Fruit fly (Drosophila melanogaster) whole organism, adult: ENCODE measurements around the gene djl.

Source experiments
- CG11617 ChIP-seq: fragments of 200-800 bp; sonication (Bioruptor generic); optimal IDR thresholded peaks from 2 replicates; lab custom pipeline; 2017; ENCODE audit warnings: mild to moderate bottlenecking, missing biosample characterization, missing genetic modification reagents, missing genetic modification characterization
- CG12768 ChIP-seq: fragments of 200-800 bp; sonication (Bioruptor generic); optimal IDR thresholded peaks from 2 replicates; lab custom pipeline; 2017; ENCODE audit warnings: missing biosample characterization, missing genetic modification characterization, mild to moderate bottlenecking, moderate library complexity, missing genetic modification reagents
- CG14711 ChIP-seq: fragments of 200-800 bp; sonication (Bioruptor generic); optimal IDR thresholded peaks from 2 replicates; lab custom pipeline; 2018; ENCODE audit warnings: missing biosample characterization, mild to moderate bottlenecking, missing genetic modification characterization, moderate library complexity
- CG1620 ChIP-seq: fragments of 200-800 bp; sonication (Bioruptor generic); optimal IDR thresholded peaks from 2 replicates; lab custom pipeline; 2016; ENCODE audit warnings: missing biosample characterization, missing genetic modification characterization
- CG33017 ChIP-seq: fragments of 200-800 bp; sonication (Bioruptor generic); optimal IDR thresholded peaks from 2 replicates; lab custom pipeline; 2018; ENCODE audit warnings: missing biosample characterization, mild to moderate bottlenecking, missing genetic modification characterization, moderate library complexity
- CG5204 ChIP-seq: fragments of 200-800 bp; sonication (Bioruptor generic); optimal IDR thresholded peaks from 2 replicates; lab custom pipeline; 2016; ENCODE audit warnings: missing biosample characterization, missing genetic modification characterization
- CG7045 ChIP-seq: fragments of 200-800 bp; sonication (Bioruptor generic); optimal IDR thresholded peaks from 2 replicates; lab custom pipeline; 2017; ENCODE audit warnings: missing biosample characterization, mild to moderate bottlenecking, missing genetic modification characterization
- CG7101 ChIP-seq: fragments of 200-800 bp; sonication (Bioruptor generic); optimal IDR thresholded peaks from 2 replicates; lab custom pipeline; 2018; ENCODE audit warnings: missing biosample characterization, mild to moderate bottlenecking, missing genetic modification characterization, moderate library complexity
- Clk ChIP-seq: fragments of 200-800 bp; sonication (Bioruptor generic); optimal IDR thresholded peaks from 2 replicates; lab custom pipeline; 2017; ENCODE audit warnings: missing biosample characterization, missing genetic modification characterization
- Crg-1 ChIP-seq: fragments of 200-800 bp; sonication (Bioruptor generic); optimal IDR thresholded peaks from 2 replicates; lab custom pipeline; 2016; ENCODE audit warnings: missing biosample characterization, missing genetic modification characterization
- Hr96 ChIP-seq: fragments of 200-800 bp; sonication (Bioruptor generic); optimal IDR thresholded peaks from 2 replicates; lab custom pipeline; 2016; ENCODE audit warnings: missing biosample characterization, missing genetic modification characterization
- Mnt ChIP-seq: fragments of 200-800 bp; sonication (Bioruptor generic); optimal IDR thresholded peaks from 2 replicates; lab custom pipeline; 2016; ENCODE audit warnings: missing biosample characterization, mild to moderate bottlenecking, missing genetic modification characterization
- bab1 ChIP-seq: fragments of 200-800 bp; sonication (Bioruptor generic); optimal IDR thresholded peaks from 3 replicates; lab custom pipeline; 2019; ENCODE audit warnings: missing biosample characterization, mild to moderate bottlenecking, missing genetic modification characterization, moderate library complexity
- cic ChIP-seq: fragments of 200-800 bp; sonication (Bioruptor generic); optimal IDR thresholded peaks from 2 replicates; lab custom pipeline; 2017; ENCODE audit warnings: missing biosample characterization, mild to moderate bottlenecking, missing genetic modification characterization, moderate library complexity
- cnc ChIP-seq, 2 experiments: fragments of >200 bp; optimal IDR thresholded peaks; 2 replicates each; lab custom pipeline; 2017
- kay ChIP-seq: fragments of 200-800 bp; sonication (Bioruptor generic); peaks from one replicate; lab custom pipeline; 2016; ENCODE audit warnings: missing biosample characterization, missing genetic modification characterization, borderline replicate concordance
- ovo ChIP-seq: fragments of 200-800 bp; sonication (Bioruptor generic); optimal IDR thresholded peaks from 2 replicates; lab custom pipeline; 2016; ENCODE audit warnings: missing biosample characterization, missing genetic modification characterization
- pad ChIP-seq: fragments of 200-800 bp; sonication (Bioruptor generic); optimal IDR thresholded peaks from 3 replicates; lab custom pipeline; 2017; ENCODE audit warnings: missing biosample characterization, missing genetic modification characterization, mild to moderate bottlenecking, moderate library complexity, missing genetic modification reagents
- tj ChIP-seq: fragments of 200-800 bp; sonication (Bioruptor generic); optimal IDR thresholded peaks from 3 replicates; lab custom pipeline; 2017; ENCODE audit warnings: missing biosample characterization, mild to moderate bottlenecking, missing genetic modification characterization, moderate library complexity
- toe ChIP-seq: fragments of 200-800 bp; sonication (Bioruptor generic); optimal IDR thresholded peaks from 2 replicates; lab custom pipeline; 2016; ENCODE audit warnings: missing biosample characterization, missing genetic modification characterization

The djl gene

dm6 chr3R:7044016-7044415 is 16.6 kb upstream of the djl start:
- TF ChIP-seq CG33017 (tag; lab: Kevin White, UChicago) (no peak), ovo (GFP tag; lab: Kevin White, UChicago) (no peak), cic (GFP tag; lab: Kevin White, UChicago) (no peak), Mnt (GFP tag; lab: Kevin White, UChicago) (no peak), toe (GFP tag; lab: Kevin White, UChicago) (no peak), CG5204 (GFP tag; lab: Kevin White, UChicago) (no peak), CG12768 (GFP tag; lab: Kevin White, UChicago) (no peak), CG1620 (GFP tag; lab: Kevin White, UChicago) (no peak), cnc (optimal IDR thresholded peaks at IDR 0.05; lab: Kevin White, UChicago) (no peak), pad (GFP tag; lab: Kevin White, UChicago) (no peak), tj (no peak), bab1 (GFP tag; lab: Kevin White, UChicago) (no peak), Clk (no peak), CG11617 (GFP tag; lab: Kevin White, UChicago) (no peak), kay (GFP tag; lab: Kevin White, UChicago) (no peak), CG14711 (tag; lab: Kevin White, UChicago) (no peak), Hr96 (GFP tag; lab: Kevin White, UChicago) (no peak), CG7101 (tag; lab: Kevin White, UChicago) (no peak), Crg-1 (GFP tag; lab: Kevin White, UChicago) (no peak), CG7045 (GFP tag; lab: Kevin White, UChicago) (no peak)

- no peak for TF ChIP-seq ovo (GFP tag; lab: Kevin White, UChicago)
- no peak for TF ChIP-seq toe (GFP tag; lab: Kevin White, UChicago)
- TF ChIP-seq Mnt (GFP tag; lab: Kevin White, UChicago) = peak; percentile 26
- TF ChIP-seq cic (GFP tag; lab: Kevin White, UChicago) = peak; percentile 63
- TF ChIP-seq tj = no peak
Measured at dm6 chr3R:7052242-7052641, 8.3 kb upstream of the djl start, which contains the start of gene Sodh1. TSS of gene Sodh1 (plus strand) at chr3R:7052335.

- TF ChIP-seq CG7101 (tag; lab: Kevin White, UChicago) (no peak), CG7045 (GFP tag; lab: Kevin White, UChicago) (no peak), cic (GFP tag; lab: Kevin White, UChicago) (no peak), CG1620 (GFP tag; lab: Kevin White, UChicago) (no peak), tj (no peak), Mnt (GFP tag; lab: Kevin White, UChicago) (no peak), ovo (GFP tag; lab: Kevin White, UChicago) (no peak), kay (GFP tag; lab: Kevin White, UChicago) (no peak), CG5204 (GFP tag; lab: Kevin White, UChicago) (no peak), pad (GFP tag; lab: Kevin White, UChicago) (no peak), cnc (optimal IDR thresholded peaks at IDR 0.05; lab: Kevin White, UChicago) (no peak)
Measured at dm6 chr3R:7054286-7054685, 6.3 kb upstream of the djl start, which contains the start of gene CG1979. TSS of gene CG1979 (plus strand) at chr3R:7054586.

DNA sequence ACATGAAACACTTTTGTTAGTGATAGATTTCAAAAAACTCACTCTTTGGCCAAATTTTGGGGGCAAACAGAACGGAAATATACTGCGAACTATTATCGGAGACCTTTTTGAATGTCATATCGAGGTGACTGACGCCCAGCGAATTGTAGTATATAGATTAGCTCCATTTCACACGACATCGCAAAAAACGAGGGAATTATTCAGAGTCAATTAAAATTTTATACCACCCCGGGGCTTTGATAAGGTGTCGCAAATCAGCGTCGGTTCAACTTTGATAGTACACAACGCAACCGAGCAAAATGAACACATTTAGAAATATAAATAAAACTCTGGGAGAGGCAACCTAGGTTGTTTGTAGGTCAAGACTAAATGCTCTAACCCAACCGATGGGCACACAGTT is 2.5 kb upstream of the djl start:
- TF ChIP-seq CG14711 (tag; lab: Kevin White, UChicago) = no peak
- TF ChIP-seq CG7101 (tag; lab: Kevin White, UChicago) = no peak
- TF ChIP-seq cic (GFP tag; lab: Kevin White, UChicago) = peak; percentile 49
- no peak for TF ChIP-seq ovo (GFP tag; lab: Kevin White, UChicago)
- no peak for TF ChIP-seq CG12768 (GFP tag; lab: Kevin White, UChicago)

- TF ChIP-seq CG12768 (GFP tag; lab: Kevin White, UChicago) (no peak), CG5204 (GFP tag; lab: Kevin White, UChicago) (no peak), bab1 (GFP tag; lab: Kevin White, UChicago) (no peak), CG11617 (GFP tag; lab: Kevin White, UChicago) (no peak), CG7101 (tag; lab: Kevin White, UChicago) (no peak), Hr96 (GFP tag; lab: Kevin White, UChicago) (no peak), cic (GFP tag; lab: Kevin White, UChicago) (no peak), Clk (no peak), pad (GFP tag; lab: Kevin White, UChicago) (no peak), CG14711 (tag; lab: Kevin White, UChicago) (no peak), tj (no peak), ovo (GFP tag; lab: Kevin White, UChicago) (no peak), kay (GFP tag; lab: Kevin White, UChicago) (no peak), Crg-1 (GFP tag; lab: Kevin White, UChicago) (no peak), Mnt (GFP tag; lab: Kevin White, UChicago) (no peak), CG33017 (tag; lab: Kevin White, UChicago) (no peak), toe (GFP tag; lab: Kevin White, UChicago) (no peak), CG1620 (GFP tag; lab: Kevin White, UChicago) (no peak), CG7045 (GFP tag; lab: Kevin White, UChicago) (no peak)
Measured at dm6 chr3R:7059015-7059414, 1.6 kb upstream of the djl start, which contains the start of gene dj. TSS of gene dj (plus strand) at chr3R:7059315.

dm6 chr3R:7061875-7062274 is 1.3 kb downstream of the djl start, which contains the start of gene Mst84B:
TSS of gene Mst84B (plus strand) at chr3R:7062175.
- TF ChIP-seq Crg-1 (GFP tag; lab: Kevin White, UChicago) = no peak
- no peak for TF ChIP-seq CG14711 (tag; lab: Kevin White, UChicago)
- no peak for TF ChIP-seq pad (GFP tag; lab: Kevin White, UChicago)
- no peak for TF ChIP-seq CG1620 (GFP tag; lab: Kevin White, UChicago)
- no peak for TF ChIP-seq Clk
